Worm (Caenorhabditis elegans) whole organism, late embryonic: ENCODE data around the gene T05A7.11.

Experiments
- C38D4.7 ChIP-seq: fragments of 200-800 bp; sonication (Bioruptor generic); optimal IDR thresholded peaks from 2 replicates; lab custom pipeline; 2018; ENCODE audit warnings: mild to moderate bottlenecking, missing genetic modification characterization, moderate library complexity, missing compliant biosample characterization
- K02D7.2 ChIP-seq: sonication (generic microtip); optimal IDR thresholded peaks from 2 replicates; lab custom pipeline; 2017; ENCODE audit warnings: mild to moderate bottlenecking, missing genetic modification characterization, missing compliant biosample characterization
- K09A11.1 ChIP-seq: sonication (generic microtip); optimal IDR thresholded peaks from 2 replicates; lab custom pipeline; 2017; ENCODE audit warnings: antibody characterized with exemption, mild to moderate bottlenecking, missing genetic modification characterization, missing compliant biosample characterization; ENCODE audit not compliant: insufficient read depth
- T23F11.4 ChIP-seq: fragments of 200-800 bp; sonication (Bioruptor generic); optimal IDR thresholded peaks from 2 replicates; lab custom pipeline; 2018; ENCODE audit warnings: mild to moderate bottlenecking, missing genetic modification characterization, missing compliant biosample characterization
- ama-1 ChIP-seq: fragments of 150-350 bp; optimal IDR thresholded peaks from 2 replicates; lab custom pipeline; 2014
- ceh-2 ChIP-seq: sonication (generic microtip); optimal IDR thresholded peaks from 2 replicates; lab custom pipeline; 2016; ENCODE audit warnings: missing genotype, missing genetic modification characterization, missing compliant biosample characterization
- ceh-22 ChIP-seq: sonication (generic microtip); optimal IDR thresholded peaks from 2 replicates; lab custom pipeline; 2017; ENCODE audit warnings: missing biosample characterization, missing genetic modification characterization
- ceh-24 ChIP-seq: sonication (generic microtip); optimal IDR thresholded peaks from 2 replicates; lab custom pipeline; 2016; ENCODE audit warnings: mild to moderate bottlenecking, missing genetic modification characterization, missing compliant biosample characterization
- ceh-31 ChIP-seq: sonication (generic microtip); optimal IDR thresholded peaks from 2 replicates; lab custom pipeline; 2016; ENCODE audit warnings: missing genetic modification characterization, missing compliant biosample characterization
- ceh-34 ChIP-seq: sonication (generic microtip); optimal IDR thresholded peaks from 2 replicates; lab custom pipeline; 2016; ENCODE audit warnings: mild to moderate bottlenecking, missing genetic modification characterization, missing compliant biosample characterization
- ceh-48 ChIP-seq: sonication (generic microtip); optimal IDR thresholded peaks from 2 replicates; lab custom pipeline; 2016; ENCODE audit warnings: missing genetic modification characterization, inconsistent platforms, missing compliant biosample characterization
- ceh-6 ChIP-seq: fragments of 200-800 bp; sonication (Bioruptor generic); optimal IDR thresholded peaks from 2 replicates; lab custom pipeline; 2018; ENCODE audit warnings: mild to moderate bottlenecking, missing genetic modification characterization, missing compliant biosample characterization
- che-1 ChIP-seq: sonication (generic microtip); optimal IDR thresholded peaks from 2 replicates; lab custom pipeline; 2016; ENCODE audit warnings: mild to moderate bottlenecking, missing genetic modification characterization, missing compliant biosample characterization
- elt-2 ChIP-seq: sonication (generic microtip); optimal IDR thresholded peaks from 2 replicates; lab custom pipeline; 2016; ENCODE audit warnings: missing genetic modification reagents, missing genetic modification characterization, missing compliant biosample characterization
- elt-4 ChIP-seq: sonication (generic microtip); optimal IDR thresholded peaks from 2 replicates; lab custom pipeline; 2016; ENCODE audit warnings: missing genetic modification characterization, missing compliant biosample characterization
- eyg-1 ChIP-seq: sonication (generic microtip); optimal IDR thresholded peaks from 2 replicates; lab custom pipeline; 2016; ENCODE audit warnings: missing genotype, missing genetic modification characterization, missing compliant biosample characterization
- fkh-10 ChIP-seq: fragments of 150-350 bp; optimal IDR thresholded peaks from 2 replicates; lab custom pipeline; 2014; ENCODE audit warnings: missing biosample characterization, missing genetic modification reagents, missing genetic modification characterization
- fkh-6 ChIP-seq: sonication (generic microtip); optimal IDR thresholded peaks from 2 replicates; lab custom pipeline; 2016; ENCODE audit warnings: missing genetic modification characterization, missing compliant biosample characterization
- gmeb-2 ChIP-seq: sonication (generic microtip); optimal IDR thresholded peaks from 2 replicates; lab custom pipeline; 2016; ENCODE audit warnings: missing genetic modification characterization, inconsistent platforms, missing compliant biosample characterization
- hlh-13 ChIP-seq: fragments of 200-800 bp; sonication (Bioruptor generic); optimal IDR thresholded peaks from 2 replicates; lab custom pipeline; 2018; ENCODE audit warnings: mild to moderate bottlenecking, missing genetic modification characterization, missing compliant biosample characterization
- hlh-30 ChIP-seq: sonication (generic microtip); optimal IDR thresholded peaks from 2 replicates; lab custom pipeline; 2017; ENCODE audit warnings: antibody characterized with exemption, missing genetic modification characterization, missing compliant biosample characterization; ENCODE audit not compliant: insufficient read depth
- hlh-6 ChIP-seq: sonication (generic microtip); optimal IDR thresholded peaks from 2 replicates; lab custom pipeline; 2016; ENCODE audit warnings: missing genotype, missing genetic modification characterization, missing compliant biosample characterization
- lim-6 ChIP-seq: sonication (generic microtip); optimal IDR thresholded peaks from 2 replicates; lab custom pipeline; 2016; ENCODE audit warnings: missing genetic modification characterization, missing compliant biosample characterization
- lin-11 ChIP-seq: fragments of 200-800 bp; sonication (Bioruptor generic); optimal IDR thresholded peaks from 2 replicates; lab custom pipeline; 2018; ENCODE audit warnings: mild to moderate bottlenecking, missing genetic modification characterization, missing compliant biosample characterization
- madf-2 ChIP-seq: sonication (generic microtip); optimal IDR thresholded peaks from 2 replicates; lab custom pipeline; 2017; ENCODE audit warnings: missing genetic modification characterization, missing compliant biosample characterization
- nfya-1 ChIP-seq: sonication (generic microtip); optimal IDR thresholded peaks from 2 replicates; lab custom pipeline; 2017; ENCODE audit warnings: missing genetic modification characterization, mild to moderate bottlenecking, missing compliant biosample characterization, antibody characterized with exemption, moderate library complexity
- nhr-11 ChIP-seq: fragments of 150-350 bp; optimal IDR thresholded peaks from 2 replicates; lab custom pipeline; 2014; ENCODE audit warnings: missing biosample characterization, missing genetic modification characterization
- nhr-232 ChIP-seq: sonication (generic microtip); optimal IDR thresholded peaks from 2 replicates; lab custom pipeline; 2016; ENCODE audit warnings: missing genetic modification characterization, missing compliant biosample characterization
- pag-3 ChIP-seq: sonication (generic microtip); optimal IDR thresholded peaks from 2 replicates; lab custom pipeline; 2016; ENCODE audit warnings: missing compliant biosample characterization, missing genetic modification characterization, borderline replicate concordance
- pax-1 ChIP-seq: fragments of 150-350 bp; optimal IDR thresholded peaks from 2 replicates; lab custom pipeline; 2014; ENCODE audit warnings: missing biosample characterization, missing genetic modification characterization
- pha-4 ChIP-seq: fragments of 150-350 bp; optimal IDR thresholded peaks from 2 replicates; lab custom pipeline; 2018; ENCODE audit warnings: missing biosample characterization, missing genetic modification reagents, missing genetic modification characterization
- pqm-1 ChIP-seq: sonication (generic microtip); optimal IDR thresholded peaks from 2 replicates; lab custom pipeline; 2016; ENCODE audit warnings: missing genetic modification characterization, missing compliant biosample characterization
- pros-1 ChIP-seq: fragments of 150-350 bp; optimal IDR thresholded peaks from 2 replicates; lab custom pipeline; 2014; ENCODE audit warnings: missing biosample characterization, missing genetic modification reagents, missing genetic modification characterization
- sox-2 ChIP-seq: fragments of 200-800 bp; sonication (Bioruptor generic); IDR thresholded peaks from 2 replicates; pipeline ENCODE4 v1.3.6; 2022; ENCODE audit warnings: missing genetic modification reagents, missing genetic modification characterization, missing compliant biosample characterization
- ttx-3 ChIP-seq: sonication (generic microtip); optimal IDR thresholded peaks from 2 replicates; lab custom pipeline; 2016; ENCODE audit warnings: missing genetic modification reagents, missing genetic modification characterization, missing compliant biosample characterization
- unc-3 ChIP-seq, 2 experiments: fragments of 200-800 bp in 1 of 2; sonication (Bioruptor generic) in 1 of 2; sonication (generic microtip) in 1 of 2; conservative IDR thresholded peaks in 1 of 2; optimal IDR thresholded peaks in 1 of 2; 2 replicates each; pipeline versions ENCODE4 v1.3.6 to Lab custom; 2016 to 2022; ENCODE audit warnings: missing compliant biosample characterization in 2 of 2, missing genetic modification characterization in 2 of 2, missing genetic modification reagents in 1 of 2
- unc-42 ChIP-seq: sonication (generic microtip); optimal IDR thresholded peaks from 2 replicates; lab custom pipeline; 2016; ENCODE audit warnings: missing genotype, missing genetic modification characterization, missing compliant biosample characterization
- unc-55 ChIP-seq: sonication (generic microtip); optimal IDR thresholded peaks from 2 replicates; lab custom pipeline; 2017; ENCODE audit warnings: missing biosample characterization, missing genetic modification reagents, missing genetic modification characterization
- ztf-16 ChIP-seq: sonication (generic microtip); optimal IDR thresholded peaks from 2 replicates; lab custom pipeline; 2017; ENCODE audit warnings: missing genetic modification characterization, missing compliant biosample characterization

T05A7.11 gene

DNA sequence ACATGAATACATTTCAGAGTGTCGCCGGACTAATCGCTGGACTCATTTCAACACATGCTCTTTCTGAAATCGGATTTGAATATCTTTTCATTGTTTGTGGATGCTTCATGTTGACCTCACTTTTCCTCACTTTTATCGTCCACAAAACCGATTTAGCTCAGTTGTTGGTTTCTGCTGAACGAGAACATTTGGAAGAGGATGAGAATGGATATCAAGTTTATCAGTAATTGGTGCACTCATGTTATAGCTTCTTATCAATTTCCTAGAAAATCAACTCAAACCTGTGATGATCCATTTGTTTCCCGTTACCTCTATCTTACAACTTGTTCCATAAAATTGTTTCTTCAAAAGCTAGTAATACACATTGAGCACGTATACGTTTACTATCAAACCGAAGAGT, 30.8 kb upstream of the T05A7.11 start:
- no peak for TF ChIP-seq nfya-1 (tag; lab: Kevin White, UChicago)
- no peak for TF ChIP-seq C38D4.7 (GFP tag; lab: Kevin White, UChicago)
- TF ChIP-seq K02D7.2 (tag; lab: Kevin White, UChicago): no peak
- TF ChIP-seq unc-3 (GFP tag; conservative IDR thresholded peaks at IDR 0.05; lab: Robert Waterston, UW): no peak
- TF ChIP-seq unc-3 (tag; optimal IDR thresholded peaks at IDR 0.05; lab: Kevin White, UChicago): no peak
- TF ChIP-seq pros-1 (tag; lab: Kevin White, UChicago): no peak
- TF ChIP-seq ceh-34 (tag; lab: Kevin White, UChicago): no peak
- TF ChIP-seq fkh-6 (tag; lab: Kevin White, UChicago): no peak
- no peak for TF ChIP-seq madf-2 (tag; lab: Kevin White, UChicago)
- no peak for TF ChIP-seq ceh-24 (tag; lab: Kevin White, UChicago)
- TF ChIP-seq lin-11 (tag; lab: Kevin White, UChicago): no peak
- TF ChIP-seq ceh-22: no peak
- TF ChIP-seq fkh-10 (GFP tag; lab: Kevin White, UChicago): no peak
- no peak for TF ChIP-seq pha-4
- no peak for TF ChIP-seq unc-42 (tag; lab: Kevin White, UChicago)
- TF ChIP-seq ttx-3 (tag; lab: Kevin White, UChicago): no peak
- no peak for TF ChIP-seq ceh-48 (tag; lab: Kevin White, UChicago)
- TF ChIP-seq unc-55 (GFP tag; lab: Kevin White, UChicago): no peak
- TF ChIP-seq ceh-31 (tag; lab: Kevin White, UChicago): no peak
- TF ChIP-seq, all 69 proteins: peak for 0

DNA sequence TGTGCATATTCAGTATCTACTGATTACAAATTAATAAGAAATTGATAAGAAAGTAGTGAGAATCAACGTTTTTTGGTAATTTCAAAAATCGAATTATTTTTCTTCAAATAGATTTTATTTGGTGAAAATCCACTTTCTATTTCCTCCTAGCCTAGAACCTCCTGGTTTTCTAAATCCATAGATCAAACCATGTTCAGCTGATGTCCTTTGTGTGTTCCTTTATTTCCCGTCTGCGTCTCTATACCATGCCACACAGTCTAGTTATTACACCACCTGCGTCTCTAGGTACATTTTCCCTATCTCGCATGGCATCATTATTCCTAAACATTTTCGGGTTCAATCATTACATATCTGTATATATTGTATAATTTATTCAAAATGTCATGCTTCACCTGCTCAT, 27.9 kb upstream of the T05A7.11 start, which contains the start of gene F10G7.5:
TSS of gene F10G7.5 (plus strand) at position 286 of the 400 bp plus-strand sequence.
- no peak for TF ChIP-seq lin-11 (tag; lab: Kevin White, UChicago)
- TF ChIP-seq elt-2 (tag; lab: Kevin White, UChicago): peak; percentile 43

DNA sequence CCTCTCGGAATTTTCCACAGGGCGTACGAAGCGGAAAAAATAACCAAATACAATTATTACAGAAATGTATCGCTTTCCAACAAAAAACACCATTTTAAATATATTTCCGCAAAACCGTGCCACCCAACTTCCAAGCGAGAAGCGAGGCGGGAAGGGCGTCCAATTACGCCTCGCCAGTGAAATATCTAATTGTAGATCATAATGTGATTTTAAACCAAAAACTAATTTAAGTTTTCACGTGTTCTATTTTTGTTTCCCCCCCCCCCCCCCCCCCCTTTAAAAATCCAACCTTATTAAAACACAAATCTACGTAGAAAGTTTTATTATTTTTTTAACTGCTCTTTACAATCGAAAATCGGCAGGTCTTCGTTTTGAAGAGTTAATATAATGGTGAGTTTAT, 24.2 kb upstream of the T05A7.11 start, which contains the start of gene F10G7.12:
TSS of gene F10G7.12 (plus strand) at position 301 of the 400 bp plus-strand sequence.
- TF ChIP-seq che-1 (tag; lab: Kevin White, UChicago): no peak
- no peak for TF ChIP-seq pha-4
- no peak for TF ChIP-seq pax-1
- TF ChIP-seq hlh-6 (tag; lab: Kevin White, UChicago): no peak
- no peak for TF ChIP-seq unc-42 (tag; lab: Kevin White, UChicago)
- TF ChIP-seq lin-11 (tag; lab: Kevin White, UChicago): no peak
- TF ChIP-seq sox-2 (GFP tag; lab: Robert Waterston, UW): no peak
- no peak for TF ChIP-seq pqm-1 (tag; lab: Kevin White, UChicago)
- TF ChIP-seq T23F11.4 (GFP tag; lab: Kevin White, UChicago): no peak
- TF ChIP-seq lim-6: no peak
- no peak for TF ChIP-seq nhr-232 (tag; lab: Kevin White, UChicago)
- TF ChIP-seq pag-3 (tag; lab: Kevin White, UChicago): no peak
- TF ChIP-seq ceh-2 (tag; lab: Kevin White, UChicago): no peak
- TF ChIP-seq ama-1 (lab: Kevin White, UChicago): no peak
- no peak for TF ChIP-seq hlh-13 (GFP tag; lab: Kevin White, UChicago)
- no peak for TF ChIP-seq hlh-30 (tag; lab: Kevin White, UChicago)
- TF ChIP-seq ztf-16: no peak
- no peak for TF ChIP-seq K02D7.2 (tag; lab: Kevin White, UChicago)
- no peak for TF ChIP-seq gmeb-2 (tag; lab: Kevin White, UChicago)

DNA sequence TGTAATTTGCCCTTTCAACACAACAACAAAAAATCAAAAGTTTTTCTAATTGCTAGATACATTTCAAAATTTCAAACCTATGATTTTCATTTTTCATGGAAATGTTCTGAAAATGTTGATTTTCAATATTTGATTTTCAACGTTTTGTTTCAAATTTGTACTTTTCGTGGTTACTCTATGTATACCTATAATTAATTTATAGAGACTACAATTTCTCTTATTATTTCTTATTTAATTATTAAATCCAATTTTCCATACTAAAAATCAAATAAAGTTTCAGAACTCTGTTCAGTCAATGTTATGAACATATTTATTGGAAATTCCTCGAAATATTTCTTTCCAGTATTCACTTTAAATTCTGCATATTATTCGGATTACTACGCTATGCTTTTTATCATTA, 21.7 kb upstream of the T05A7.11 start, which contains the start of gene sre-39:
TSS of gene sre-39 (plus strand) at position 301 of the 400 bp plus-strand sequence.
- TF ChIP-seq elt-2 (tag; lab: Kevin White, UChicago): no peak
- TF ChIP-seq nhr-11 (tag; lab: Kevin White, UChicago): no peak
- TF ChIP-seq fkh-6 (tag; lab: Kevin White, UChicago): no peak
- no peak for TF ChIP-seq ceh-6 (GFP tag; lab: Kevin White, UChicago)
- no peak for TF ChIP-seq ztf-16
- TF ChIP-seq K09A11.1 (tag; lab: Kevin White, UChicago): no peak
- TF ChIP-seq ttx-3 (tag; lab: Kevin White, UChicago): no peak
- TF ChIP-seq madf-2 (tag; lab: Kevin White, UChicago): no peak
- no peak for TF ChIP-seq pha-4
- TF ChIP-seq K02D7.2 (tag; lab: Kevin White, UChicago): no peak
- no peak for TF ChIP-seq sox-2 (GFP tag; lab: Robert Waterston, UW)
- no peak for TF ChIP-seq T23F11.4 (GFP tag; lab: Kevin White, UChicago)
- TF ChIP-seq eyg-1 (tag; lab: Kevin White, UChicago): no peak
- no peak for TF ChIP-seq elt-4
- no peak for TF ChIP-seq ceh-48 (tag; lab: Kevin White, UChicago)
- TF ChIP-seq hlh-13 (GFP tag; lab: Kevin White, UChicago): no peak
- TF ChIP-seq, all 69 proteins: peak for 0
